Worm (Caenorhabditis elegans) whole organism, young adult: Measurements from ENCODE around the gene F13H10.1.

Source experiments
- B0336.3 ChIP-seq: fragments of 200-800 bp; sonication (Bioruptor generic); IDR thresholded peaks from 2 replicates; pipeline ENCODE4 v1.3.6; 2022; ENCODE audit warnings: missing genetic modification characterization, missing compliant biosample characterization
- K11D2.4 ChIP-seq: fragments of 200-800 bp; sonication (Bioruptor generic); IDR thresholded peaks from 2 replicates; pipeline ENCODE4 v1.3.6; 2022; ENCODE audit warnings: missing genetic modification reagents, missing genetic modification characterization, missing compliant biosample characterization
- K12H6.12 ChIP-seq: fragments of 200-800 bp; sonication (Bioruptor generic); optimal IDR thresholded peaks from 2 replicates; lab custom pipeline; 2018; ENCODE audit warnings: mild to moderate bottlenecking, missing genetic modification characterization, missing compliant biosample characterization
- T26A5.8 ChIP-seq: sonication (generic microtip); optimal IDR thresholded peaks from 2 replicates; lab custom pipeline; 2016; ENCODE audit warnings: missing genetic modification characterization, missing compliant biosample characterization
- Y53G8AR.9 ChIP-seq: fragments of 200-800 bp; sonication (Bioruptor generic); conservative IDR thresholded peaks from 2 replicates; pipeline ENCODE4 v1.3.6; 2022; ENCODE audit warnings: missing genetic modification reagents, missing genetic modification characterization, missing compliant biosample characterization
- Y56A3A.18 ChIP-seq: fragments of 200-800 bp; sonication (Bioruptor generic); IDR thresholded peaks from 2 replicates; pipeline ENCODE4 v1.3.6; 2022; ENCODE audit warnings: missing genetic modification reagents, missing genetic modification characterization, missing compliant biosample characterization
- Y79H2A.3 ChIP-seq: fragments of 200-800 bp; sonication (Bioruptor generic); conservative IDR thresholded peaks from 2 replicates; pipeline ENCODE4 v1.3.6; 2022; ENCODE audit warnings: missing genetic modification reagents, missing genetic modification characterization, missing compliant biosample characterization
- ZK185.1 ChIP-seq: sonication (generic microtip); optimal IDR thresholded peaks from 2 replicates; lab custom pipeline; 2016; ENCODE audit warnings: mild to moderate bottlenecking, missing genetic modification characterization, missing compliant biosample characterization; ENCODE audit not compliant: poor library complexity, severe bottlenecking
- akir-1 ChIP-seq: fragments of 200-800 bp; sonication (Bioruptor generic); optimal IDR thresholded peaks from 2 replicates; lab custom pipeline; 2018; ENCODE audit warnings: mild to moderate bottlenecking, missing genetic modification characterization, moderate library complexity, missing compliant biosample characterization
- atf-7 ChIP-seq: sonication (generic microtip); optimal IDR thresholded peaks from 2 replicates; lab custom pipeline; 2017; ENCODE audit warnings: mild to moderate bottlenecking, missing genetic modification characterization, missing compliant biosample characterization
- attf-5 ChIP-seq: fragments of 200-800 bp; sonication (Bioruptor generic); optimal IDR thresholded peaks from 2 replicates; lab custom pipeline; 2018; ENCODE audit warnings: mild to moderate bottlenecking, missing genetic modification characterization, missing compliant biosample characterization
- attf-6 ChIP-seq: fragments of 200-800 bp; sonication (Bioruptor generic); IDR thresholded peaks from 2 replicates; pipeline ENCODE4 v1.3.6; 2022; ENCODE audit warnings: missing genetic modification reagents, missing genetic modification characterization, missing compliant biosample characterization
- cebp-1 ChIP-seq, 2 experiments: fragments of 200-800 bp in 1 of 2; sonication (Bioruptor generic) in 1 of 2; sonication (generic microtip) in 1 of 2; IDR thresholded peaks in 1 of 2; optimal IDR thresholded peaks in 1 of 2; 2 replicates each; pipeline versions ENCODE4 v1.3.6 to Lab custom; 2017 to 2022; ENCODE audit warnings: missing compliant biosample characterization in 2 of 2, missing genetic modification characterization in 2 of 2, mild to moderate bottlenecking in 1 of 2, missing genetic modification reagents in 1 of 2, moderate library complexity in 1 of 2
- ceh-27 ChIP-seq: fragments of 200-800 bp; sonication (Bioruptor generic); optimal IDR thresholded peaks from 2 replicates; lab custom pipeline; 2018; ENCODE audit warnings: mild to moderate bottlenecking, missing genetic modification characterization, moderate library complexity, missing compliant biosample characterization
- chd-7 ChIP-seq: sonication (generic microtip); optimal IDR thresholded peaks from 2 replicates; lab custom pipeline; 2016; ENCODE audit warnings: mild to moderate bottlenecking, missing genetic modification characterization, moderate library complexity, missing compliant biosample characterization
- die-1 ChIP-seq: sonication (generic microtip); optimal IDR thresholded peaks from 2 replicates; lab custom pipeline; 2016; ENCODE audit warnings: missing genotype, mild to moderate bottlenecking, missing genetic modification characterization, missing compliant biosample characterization
- dox-1 ChIP-seq: fragments of 200-800 bp; sonication (Bioruptor generic); IDR thresholded peaks from 2 replicates; pipeline ENCODE4 v1.3.6; 2022; ENCODE audit warnings: missing genetic modification reagents, missing genetic modification characterization, missing compliant biosample characterization
- ets-4 ChIP-seq: fragments of 200-800 bp; sonication (Bioruptor generic); optimal IDR thresholded peaks from 2 replicates; lab custom pipeline; 2018; ENCODE audit warnings: mild to moderate bottlenecking, missing genetic modification characterization, missing compliant biosample characterization
- hmg-1.2 ChIP-seq: fragments of 200-800 bp; sonication (Bioruptor generic); IDR thresholded peaks from 2 replicates; pipeline ENCODE4 v1.3.6; 2022; ENCODE audit warnings: missing genetic modification reagents, missing genetic modification characterization, missing compliant biosample characterization
- hsf-1 ChIP-seq: fragments of 200-800 bp; sonication (Bioruptor generic); IDR thresholded peaks from 2 replicates; pipeline ENCODE4 v1.3.6; 2022; ENCODE audit warnings: missing genetic modification reagents, missing genetic modification characterization, missing compliant biosample characterization
- let-526 ChIP-seq: fragments of 200-800 bp; sonication (Bioruptor generic); IDR thresholded peaks from 2 replicates; pipeline ENCODE4 v1.3.6; 2022; ENCODE audit warnings: missing genetic modification reagents, missing genetic modification characterization, missing compliant biosample characterization
- let-607 ChIP-seq, 2 experiments: fragments of 200-800 bp in 1 of 2; sonication (Bioruptor generic) in 1 of 2; sonication (generic microtip) in 1 of 2; optimal IDR thresholded peaks; 2 replicates each; lab custom pipeline; 2016 to 2018; ENCODE audit warnings: mild to moderate bottlenecking in 2 of 2, missing compliant biosample characterization in 2 of 2, missing genetic modification characterization in 2 of 2, moderate library complexity in 2 of 2, missing genotype in 1 of 2
- lin-40 ChIP-seq: sonication (generic microtip); optimal IDR thresholded peaks from 2 replicates; lab custom pipeline; 2016; ENCODE audit warnings: missing genetic modification characterization, mild to moderate bottlenecking, missing compliant biosample characterization, missing genotype, missing genetic modification reagents
- lin-54 ChIP-seq: fragments of 200-800 bp; sonication (Bioruptor generic); optimal IDR thresholded peaks from 2 replicates; lab custom pipeline; 2018; ENCODE audit warnings: mild to moderate bottlenecking, missing genetic modification characterization, missing compliant biosample characterization
- lsy-27 ChIP-seq: sonication (generic microtip); optimal IDR thresholded peaks from 2 replicates; lab custom pipeline; 2017; ENCODE audit warnings: missing genetic modification characterization, mild to moderate bottlenecking, missing compliant biosample characterization, antibody characterized with exemption, missing genotype, borderline replicate concordance; ENCODE audit not compliant: insufficient read depth
- madf-10 ChIP-seq: sonication (generic microtip); optimal IDR thresholded peaks from 2 replicates; lab custom pipeline; 2016; ENCODE audit warnings: mild to moderate bottlenecking, missing genetic modification characterization, missing compliant biosample characterization
- madf-3 ChIP-seq: fragments of 200-800 bp; sonication (Bioruptor generic); IDR thresholded peaks from 2 replicates; pipeline ENCODE4 v1.3.6; 2022; ENCODE audit warnings: missing genetic modification reagents, missing genetic modification characterization, missing compliant biosample characterization
- mcd-1 ChIP-seq: fragments of 200-800 bp; sonication (Bioruptor generic); IDR thresholded peaks from 2 replicates; pipeline ENCODE4 v1.3.6; 2022; ENCODE audit warnings: missing genetic modification reagents, missing genetic modification characterization, missing compliant biosample characterization
- nfyb-1 ChIP-seq: fragments of 200-800 bp; sonication (Bioruptor generic); IDR thresholded peaks from 2 replicates; pipeline ENCODE4 v1.3.6; 2022; ENCODE audit warnings: missing genetic modification reagents, missing genetic modification characterization, missing compliant biosample characterization
- nhr-80 ChIP-seq: sonication (generic microtip); optimal IDR thresholded peaks from 2 replicates; lab custom pipeline; 2016; ENCODE audit warnings: missing genetic modification characterization, missing compliant biosample characterization
- rec-8 ChIP-seq, 2 experiments: sonication (generic microtip); optimal IDR thresholded peaks; 2 replicates each; lab custom pipeline; 2016; ENCODE audit warnings: mild to moderate bottlenecking in 2 of 2, missing genetic modification characterization in 2 of 2, missing genetic modification reagents in 2 of 2, missing genotype in 2 of 2, missing biosample characterization in 1 of 2, missing compliant biosample characterization in 1 of 2, moderate library complexity in 1 of 2
- repo-1 ChIP-seq: sonication (generic microtip); optimal IDR thresholded peaks from 2 replicates; lab custom pipeline; 2017; ENCODE audit warnings: mild to moderate bottlenecking, missing genetic modification characterization, missing compliant biosample characterization
- rpc-1 ChIP-seq, 2 experiments: fragments of 150-350 bp in 1 of 2; sonication (generic microtip) in 1 of 2; optimal IDR thresholded peaks; 2 replicates each; lab custom pipeline; 2014 to 2018; ENCODE audit warnings: missing biosample characterization in 1 of 2, missing genetic modification characterization in 1 of 2, missing genetic modification reagents in 1 of 2, missing genotype in 1 of 2
- snpc-4 ChIP-seq, 5 experiments: fragments of 150-350 bp in 1 of 5; sonication (generic microtip) in 4 of 5; optimal IDR thresholded peaks; 2 replicates each; lab custom pipeline; 2014 to 2018; ENCODE audit warnings: missing genetic modification characterization in 5 of 5, missing biosample characterization in 3 of 5, antibody characterized with exemption in 2 of 5, mild to moderate bottlenecking in 2 of 5, missing compliant biosample characterization in 2 of 5, missing genotype in 2 of 5, moderate library complexity in 2 of 5, missing genetic modification reagents in 1 of 5
- somi-1 ChIP-seq: fragments of 200-800 bp; sonication (Bioruptor generic); optimal IDR thresholded peaks from 2 replicates; lab custom pipeline; 2018; ENCODE audit warnings: mild to moderate bottlenecking, missing genetic modification characterization, missing compliant biosample characterization
- tbp1 ChIP-seq: fragments of 200-800 bp; sonication (Bioruptor generic); optimal IDR thresholded peaks from 2 replicates; lab custom pipeline; 2018; ENCODE audit warnings: mild to moderate bottlenecking, missing genetic modification characterization, missing compliant biosample characterization
- tlf-1 ChIP-seq: fragments of 200-800 bp; sonication (Bioruptor generic); optimal IDR thresholded peaks from 2 replicates; lab custom pipeline; 2018; ENCODE audit warnings: mild to moderate bottlenecking, missing genetic modification characterization, missing compliant biosample characterization
- zfh-2 ChIP-seq: fragments of 200-800 bp; sonication (Bioruptor generic); conservative IDR thresholded peaks from 2 replicates; pipeline ENCODE4 v1.3.6; 2022; ENCODE audit warnings: missing genetic modification reagents, missing genetic modification characterization, missing compliant biosample characterization
- ztf-18 ChIP-seq: sonication (generic microtip); optimal IDR thresholded peaks from 2 replicates; lab custom pipeline; 2016; ENCODE audit warnings: missing genotype, mild to moderate bottlenecking, missing genetic modification characterization, missing compliant biosample characterization
- ztf-22 ChIP-seq: fragments of 200-800 bp; sonication (Bioruptor generic); optimal IDR thresholded peaks from 2 replicates; lab custom pipeline; 2018; ENCODE audit warnings: mild to moderate bottlenecking, missing genetic modification characterization, moderate library complexity, missing compliant biosample characterization
- ztf-28 ChIP-seq: fragments of 200-800 bp; sonication (Bioruptor generic); IDR thresholded peaks from 2 replicates; pipeline ENCODE4 v1.3.6; 2022; ENCODE audit warnings: missing genetic modification reagents, missing genetic modification characterization, missing compliant biosample characterization

The F13H10.1 gene

ce11 chrIV:11025941-11026340, 21.6 kb downstream of the F13H10.1 start (continued):
- TF ChIP-seq ztf-28 (GFP tag; lab: Robert Waterston, UW): peak; percentile 82; the same call in 1 of the 2 replicates

ce11 chrIV:11026648-11027047, 22.3 kb downstream of the F13H10.1 start:
- TF ChIP-seq lsy-27 (tag; lab: Kevin White, UChicago) (no peak), madf-3 (GFP tag; lab: Robert Waterston, UW) (0 out of 2 replicates have a peak, but pooled peaks have one; percentile 6), attf-6 (GFP tag; lab: Robert Waterston, UW) (no peak), nfyb-1 (peak; percentile 74), ceh-27 (peak; percentile 17), ets-4 (GFP tag; lab: Kevin White, UChicago) (peak; percentile 29), hsf-1 (GFP tag; lab: Robert Waterston, UW) (peak; percentile 13; the same call in 1 of the 2 replicates), hmg-1.2 (GFP tag; lab: Robert Waterston, UW) (0 out of 2 replicates have a peak, but pooled peaks have one; percentile 5)

- TF ChIP-seq K11D2.4 (GFP tag; lab: Robert Waterston, UW) (no peak), chd-7 (tag; lab: Kevin White, UChicago) (peak; percentile 42), let-607 (tag; optimal IDR thresholded peaks at IDR 0.05; lab: Kevin White, UChicago) (peak; percentile 96 to 98), lin-54 (peak; percentile 31), zfh-2 (GFP tag; lab: Robert Waterston, UW) (no peak), nfyb-1 (peak; percentile 58; the same call in 1 of the 2 replicates), B0336.3 (GFP tag; lab: Robert Waterston, UW) (0 out of 2 replicates have a peak, but pooled peaks have one; percentile 30), rec-8 (tag; optimal IDR thresholded peaks at IDR 0.05; lab: Kevin White, UChicago) (no peak), hsf-1 (GFP tag; lab: Robert Waterston, UW) (peak; percentile 90), repo-1 (tag; lab: Kevin White, UChicago) (peak; percentile 20), lin-40 (peak; percentile 65), die-1 (no peak), snpc-4 (GFP tag; optimal IDR thresholded peaks at IDR 0.05; lab: Kevin White, UChicago) (no peak), snpc-4 (tag; optimal IDR thresholded peaks at IDR 0.05; lab: Kevin White, UChicago) (peak in 3 of 4 experiments; percentile 7 to 44 (median 33)), let-526 (peak; percentile 53; the same call in 1 of the 2 replicates), dox-1 (peak; percentile 49; the same call in 1 of the 2 replicates), cebp-1 (GFP tag; IDR thresholded peaks at IDR 0.05; lab: Robert Waterston, UW) (no peak), cebp-1 (tag; optimal IDR thresholded peaks at IDR 0.05; lab: Kevin White, UChicago) (peak; percentile 47), somi-1 (no peak), attf-5 (GFP tag; lab: Kevin White, UChicago) (peak; percentile 28), K12H6.12 (peak; percentile 68), ets-4 (GFP tag; lab: Kevin White, UChicago) (no peak), ztf-22 (peak; percentile 81), madf-10 (tag; lab: Kevin White, UChicago) (peak; percentile 67), ztf-18 (peak; percentile 29), T26A5.8 (tag; lab: Kevin White, UChicago) (no peak), mcd-1 (GFP tag; lab: Robert Waterston, UW) (peak; percentile 46; the same call in 1 of the 2 replicates), Y56A3A.18 (0 out of 2 replicates have a peak, but pooled peaks have one; percentile 28), Y79H2A.3 (no peak), tbp1 (GFP tag; lab: Kevin White, UChicago) (peak; percentile 49), ZK185.1 (tag; lab: Kevin White, UChicago) (peak; percentile 31), tlf-1 (GFP tag; lab: Kevin White, UChicago) (peak; percentile 42), Y53G8AR.9 (0 out of 2 replicates have a peak, but pooled peaks have one; percentile 21), nhr-80 (tag; lab: Kevin White, UChicago) (peak; percentile 88), atf-7 (peak; percentile 53), rpc-1 (optimal IDR thresholded peaks at IDR 0.05; lab: Kevin White, UChicago) (peak; percentile 5), rpc-1 (tag; optimal IDR thresholded peaks at IDR 0.05; lab: Kevin White, UChicago) (no peak), akir-1 (no peak)
These were observed 23.2 kb downstream of the F13H10.1 start for ce11 chrIV:11027560-11027959.
